Fruit fly (Drosophila melanogaster) whole organism, embryonic: ENCODE measurements around the gene CG15741.

Experiments
- Atf3 ChIP-seq: fragments of 200-800 bp; sonication (Bioruptor generic); optimal IDR thresholded peaks from 3 replicates; lab custom pipeline; 2016; ENCODE audit warnings: missing biosample characterization, missing genetic modification characterization
- Atf6 ChIP-seq: fragments of 200-800 bp; sonication (Bioruptor generic); IDR thresholded peaks from 2 replicates; pipeline ENCODE4 v1.3.6; 2022; ENCODE audit warnings: missing biosample characterization, missing genetic modification characterization
- BEAF-32 ChIP-seq: fragments of 200-800 bp; sonication (Bioruptor generic); optimal IDR thresholded peaks from 3 replicates; lab custom pipeline; 2017; ENCODE audit warnings: missing biosample characterization, missing genetic modification characterization, mild to moderate bottlenecking, moderate library complexity, missing genetic modification reagents
- Blimp-1 ChIP-seq: fragments of 200-800 bp; sonication (Bioruptor generic); optimal IDR thresholded peaks from 3 replicates; lab custom pipeline; 2018; ENCODE audit warnings: missing biosample characterization, missing genetic modification characterization, mild to moderate bottlenecking, moderate library complexity, missing genetic modification reagents
- CG10654 ChIP-seq: fragments of 200-800 bp; sonication (Bioruptor generic); optimal IDR thresholded peaks from 2 replicates; lab custom pipeline; 2016; ENCODE audit warnings: missing biosample characterization, missing genetic modification characterization
- CG10959 ChIP-seq: fragments of 200-800 bp; sonication (Bioruptor generic); IDR thresholded peaks from 2 replicates; pipeline ENCODE4 v1.3.6; 2022; ENCODE audit warnings: missing biosample characterization, missing genetic modification characterization
- CG12071 ChIP-seq: fragments of 200-800 bp; sonication (Bioruptor generic); optimal IDR thresholded peaks from 3 replicates; lab custom pipeline; 2018; ENCODE audit warnings: missing biosample characterization, mild to moderate bottlenecking, missing genetic modification characterization
- CG14667 ChIP-seq: fragments of 200-800 bp; sonication (Bioruptor generic); IDR thresholded peaks from 2 replicates; pipeline ENCODE4 v1.3.6; 2022; ENCODE audit warnings: missing biosample characterization, missing genetic modification characterization
- CG15696 ChIP-seq: fragments of 200-800 bp; sonication (Bioruptor generic); optimal IDR thresholded peaks from 2 replicates; lab custom pipeline; 2019; ENCODE audit warnings: missing biosample characterization, mild to moderate bottlenecking, missing genetic modification characterization, moderate library complexity
- CG18619 ChIP-seq: fragments of 200-800 bp; sonication (Bioruptor generic); optimal IDR thresholded peaks from 3 replicates; lab custom pipeline; 2017; ENCODE audit warnings: missing biosample characterization, mild to moderate bottlenecking, missing genetic modification characterization
- CG18764 ChIP-seq: fragments of 200-800 bp; sonication (Bioruptor generic); optimal IDR thresholded peaks from 3 replicates; lab custom pipeline; 2016; ENCODE audit warnings: missing biosample characterization, missing genetic modification characterization
- CG2120 ChIP-seq: fragments of 200-800 bp; sonication (Bioruptor generic); optimal IDR thresholded peaks from 3 replicates; lab custom pipeline; 2016; ENCODE audit warnings: missing biosample characterization, missing genetic modification characterization
- CG31365 ChIP-seq: fragments of 200-800 bp; sonication (Bioruptor generic); optimal IDR thresholded peaks from 2 replicates; lab custom pipeline; 2018; ENCODE audit warnings: missing biosample characterization, mild to moderate bottlenecking, missing genetic modification characterization
- CG3281 ChIP-seq: fragments of 200-800 bp; sonication (Bioruptor generic); optimal IDR thresholded peaks from 3 replicates; lab custom pipeline; 2017; ENCODE audit warnings: missing biosample characterization, mild to moderate bottlenecking, missing genetic modification characterization
- CG4424 ChIP-seq: fragments of 200-800 bp; sonication (Bioruptor generic); optimal IDR thresholded peaks from 3 replicates; lab custom pipeline; 2016; ENCODE audit warnings: missing biosample characterization, missing genetic modification characterization
- CG5180 ChIP-seq: fragments of 200-800 bp; sonication (Bioruptor generic); optimal IDR thresholded peaks from 3 replicates; lab custom pipeline; 2017; ENCODE audit warnings: missing biosample characterization, missing genetic modification characterization, mild to moderate bottlenecking, moderate library complexity, missing genetic modification reagents
- CG5953 ChIP-seq: fragments of 200-800 bp; sonication (Bioruptor generic); IDR thresholded peaks from 2 replicates; pipeline ENCODE4 v1.3.6; 2022; ENCODE audit warnings: missing biosample characterization, missing genetic modification characterization
- CG6654 ChIP-seq: fragments of 200-800 bp; sonication (Bioruptor generic); optimal IDR thresholded peaks from 2 replicates; lab custom pipeline; 2017; ENCODE audit warnings: missing biosample characterization, mild to moderate bottlenecking, missing genetic modification characterization
- CG6689 ChIP-seq: fragments of 200-800 bp; sonication (Bioruptor generic); IDR thresholded peaks from 2 replicates; pipeline ENCODE4 v1.3.6; 2022; ENCODE audit warnings: missing biosample characterization, missing genetic modification characterization
- CG6813 ChIP-seq: fragments of 200-800 bp; sonication (Bioruptor generic); optimal IDR thresholded peaks from 2 replicates; lab custom pipeline; 2017; ENCODE audit warnings: missing biosample characterization, missing genetic modification characterization, mild to moderate bottlenecking, moderate library complexity, missing genetic modification reagents
- CG7357 ChIP-seq: fragments of 200-800 bp; sonication (Bioruptor generic); IDR thresholded peaks from 3 replicates; pipeline ENCODE4 v1.3.6; 2022; ENCODE audit warnings: missing biosample characterization, missing genetic modification characterization
- CG7745 ChIP-seq: fragments of 200-800 bp; sonication (Bioruptor generic); optimal IDR thresholded peaks from 2 replicates; lab custom pipeline; 2018; ENCODE audit warnings: missing biosample characterization, mild to moderate bottlenecking, missing genetic modification characterization, moderate library complexity
- Chrac-16 ChIP-seq: fragments of 200-800 bp; sonication (Bioruptor generic); optimal IDR thresholded peaks from 3 replicates; lab custom pipeline; 2016; ENCODE audit warnings: missing biosample characterization, missing genetic modification characterization
- Dip2 ChIP-seq: fragments of 200-800 bp; sonication (Bioruptor generic); IDR thresholded peaks from 2 replicates; pipeline ENCODE4 v1.3.6; 2022; ENCODE audit warnings: missing biosample characterization, missing genetic modification characterization
- HLH3B ChIP-seq: fragments of 200-800 bp; sonication (Bioruptor generic); IDR thresholded peaks from 2 replicates; pipeline ENCODE4 v1.3.6; 2022; ENCODE audit warnings: missing biosample characterization, missing genetic modification characterization
- HLH4C ChIP-seq: fragments of 200-800 bp; sonication (Bioruptor generic); IDR thresholded peaks from 3 replicates; pipeline ENCODE4 v1.3.6; 2022; ENCODE audit warnings: missing biosample characterization, missing genetic modification characterization; ENCODE audit not compliant: partially characterized antibody
- Hey ChIP-seq: fragments of 200-800 bp; sonication (Bioruptor generic); optimal IDR thresholded peaks from 3 replicates; lab custom pipeline; 2018; ENCODE audit warnings: missing biosample characterization, mild to moderate bottlenecking, missing genetic modification characterization
- Lim3 ChIP-seq: fragments of 200-800 bp; sonication (Bioruptor generic); IDR thresholded peaks from 2 replicates; pipeline ENCODE4 v1.3.6; 2022; ENCODE audit warnings: missing biosample characterization, missing genetic modification characterization
- NC2β ChIP-seq: fragments of 200-800 bp; sonication (Bioruptor generic); optimal IDR thresholded peaks from 2 replicates; lab custom pipeline; 2016; ENCODE audit warnings: missing biosample characterization, missing genetic modification characterization
- Neu2 ChIP-seq: fragments of 200-800 bp; sonication (Bioruptor generic); optimal IDR thresholded peaks from 3 replicates; lab custom pipeline; 2016; ENCODE audit warnings: missing biosample characterization, missing genetic modification characterization, borderline replicate concordance
- TFAM ChIP-seq: fragments of 200-800 bp; sonication (Bioruptor generic); optimal IDR thresholded peaks from 2 replicates; lab custom pipeline; 2017; ENCODE audit warnings: missing biosample characterization, missing genetic modification characterization, inconsistent platforms
- ash1 ChIP-seq: fragments of 200-800 bp; sonication (Bioruptor generic); optimal IDR thresholded peaks from 2 replicates; lab custom pipeline; 2018; ENCODE audit warnings: missing biosample characterization, mild to moderate bottlenecking, missing genetic modification characterization
- az2 ChIP-seq: fragments of 200-800 bp; sonication (Bioruptor generic); optimal IDR thresholded peaks from 3 replicates; lab custom pipeline; 2016; ENCODE audit warnings: missing biosample characterization, missing genetic modification characterization
- bowl ChIP-seq: fragments of 200-800 bp; sonication (Bioruptor generic); IDR thresholded peaks from 2 replicates; pipeline ENCODE4 v1.3.6; 2022; ENCODE audit warnings: missing biosample characterization, missing genetic modification characterization
- br ChIP-seq: fragments of >200 bp; optimal IDR thresholded peaks from 2 replicates; lab custom pipeline; 2017
- btn ChIP-seq: fragments of 200-800 bp; sonication (Bioruptor generic); optimal IDR thresholded peaks from 2 replicates; lab custom pipeline; 2016; ENCODE audit warnings: missing biosample characterization, missing genetic modification characterization
- caup ChIP-seq: fragments of 200-800 bp; sonication (Bioruptor generic); optimal IDR thresholded peaks from 3 replicates; lab custom pipeline; 2017; ENCODE audit warnings: missing biosample characterization, mild to moderate bottlenecking, missing genetic modification characterization, moderate library complexity; ENCODE audit not compliant: severe bottlenecking
- croc ChIP-seq: fragments of 200-800 bp; sonication (Bioruptor generic); conservative IDR thresholded peaks from 3 replicates; pipeline ENCODE4 v1.3.6; 2022; ENCODE audit warnings: missing biosample characterization, missing genetic modification characterization
- disco-r ChIP-seq: fragments of 200-800 bp; sonication (Bioruptor generic); optimal IDR thresholded peaks from 2 replicates; lab custom pipeline; 2016; ENCODE audit warnings: missing biosample characterization, missing genetic modification characterization
- dmrt11E ChIP-seq: fragments of 200-800 bp; sonication (Bioruptor generic); optimal IDR thresholded peaks from 3 replicates; lab custom pipeline; 2018; ENCODE audit warnings: missing biosample characterization, mild to moderate bottlenecking, missing genetic modification characterization, moderate library complexity
- ems ChIP-seq: fragments of 200-800 bp; sonication (Bioruptor generic); optimal IDR thresholded peaks from 3 replicates; lab custom pipeline; 2016; ENCODE audit warnings: missing biosample characterization, missing genetic modification characterization
- grau ChIP-seq: fragments of 200-800 bp; optimal IDR thresholded peaks from 3 replicates; lab custom pipeline; 2019; ENCODE audit warnings: missing biosample characterization, mild to moderate bottlenecking, missing genetic modification characterization, moderate library complexity
- so ChIP-seq: fragments of 200-800 bp; sonication (Bioruptor generic); IDR thresholded peaks from 3 replicates; pipeline ENCODE4 v1.3.6; 2022; ENCODE audit warnings: missing biosample characterization, missing genetic modification characterization
- tin ChIP-seq: fragments of 200-800 bp; sonication (Bioruptor generic); optimal IDR thresholded peaks from 3 replicates; lab custom pipeline; 2016; ENCODE audit warnings: missing biosample characterization, missing genetic modification characterization
- unpg ChIP-seq: fragments of 200-800 bp; sonication (Bioruptor generic); optimal IDR thresholded peaks from 3 replicates; lab custom pipeline; 2018; ENCODE audit warnings: missing biosample characterization, mild to moderate bottlenecking, missing genetic modification characterization, moderate library complexity
- usp ChIP-seq: fragments of >200 bp; optimal IDR thresholded peaks from 2 replicates; lab custom pipeline; 2017; ENCODE audit warnings: missing biosample characterization, missing genetic modification characterization
- vvl ChIP-seq: fragments of 200-800 bp; sonication (Bioruptor generic); IDR thresholded peaks from 2 replicates; pipeline ENCODE4 v1.3.6; 2022; ENCODE audit warnings: missing biosample characterization, missing genetic modification characterization
- z ChIP-seq: fragments of 200-800 bp; sonication (Bioruptor generic); IDR thresholded peaks from 3 replicates; pipeline ENCODE4 v1.3.6; 2022; ENCODE audit warnings: missing biosample characterization, missing genetic modification characterization
- zfh1 ChIP-seq: fragments of 200-800 bp; sonication (Bioruptor generic); IDR thresholded peaks from 3 replicates; pipeline ENCODE4 v1.3.6; 2022; ENCODE audit warnings: missing biosample characterization, missing genetic modification characterization
- zfh2 ChIP-seq: fragments of 200-800 bp; sonication (Bioruptor generic); optimal IDR thresholded peaks from 2 replicates; lab custom pipeline; 2016; ENCODE audit warnings: missing biosample characterization, missing genetic modification characterization

Gene CG15741

DNA sequence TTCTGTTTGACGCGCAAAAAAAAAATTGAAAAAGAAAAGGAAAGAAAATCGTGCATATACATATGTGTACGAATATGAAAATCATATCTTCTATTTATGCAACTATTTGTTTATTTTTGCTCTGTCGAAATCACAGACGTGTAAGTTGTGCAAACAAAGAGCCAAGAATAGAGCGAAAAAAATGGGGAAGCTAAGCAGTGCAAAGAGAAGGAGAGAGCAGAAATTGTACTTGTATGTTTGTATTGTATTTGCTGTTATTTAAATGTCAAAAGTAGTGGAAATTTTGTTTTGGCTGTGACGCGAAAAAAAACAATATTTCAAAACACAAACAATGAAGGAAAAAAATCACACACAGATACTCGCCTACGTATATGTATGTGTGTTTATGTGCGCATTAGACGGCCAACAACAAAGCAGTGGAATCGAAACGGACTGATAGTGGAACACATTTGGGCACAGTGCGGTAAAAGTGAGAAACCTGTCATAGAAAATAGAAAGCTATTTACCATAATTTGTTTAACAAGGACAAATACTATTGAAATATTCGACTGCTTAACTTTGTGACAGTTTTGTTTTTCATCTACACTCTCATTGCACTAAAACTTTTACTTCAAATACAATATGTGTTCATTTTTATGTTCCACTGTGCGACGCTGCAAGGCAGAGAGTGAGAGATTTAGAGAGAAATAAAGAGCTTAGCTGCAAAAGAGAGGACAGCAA, 19.6 kb downstream of the CG15741 start (continued):
- TF ChIP-seq grau: peak; percentile 94
- peak; percentile 96 for TF ChIP-seq ems (GFP tag; lab: Kevin White, UChicago)
- TF ChIP-seq unpg (GFP tag; lab: Kevin White, UChicago): peak; percentile 97
- TF ChIP-seq CG7357 (GFP tag; lab: Robert Waterston, UW): peak; percentile 84
- no peak for TF ChIP-seq usp (GFP tag; lab: Kevin White, UChicago)
- peak; percentile 96 for TF ChIP-seq NC2β
- peak; percentile 91 for TF ChIP-seq CG5953
- TF ChIP-seq TFAM (GFP tag; lab: Kevin White, UChicago): peak; percentile 85
- no peak for TF ChIP-seq ash1 (GFP tag; lab: Kevin White, UChicago)
- TF ChIP-seq HLH3B: peak; percentile 96
- peak; percentile 98 for TF ChIP-seq vvl
- peak; percentile 94 for TF ChIP-seq dmrt11E (tag; lab: Kevin White, UChicago)
- peak; percentile 92 for TF ChIP-seq CG14667 (GFP tag; lab: Robert Waterston, UW)
- TF ChIP-seq CG6654 (GFP tag; lab: Kevin White, UChicago): peak; percentile 76
- peak; percentile 94 for TF ChIP-seq Blimp-1
- peak; percentile 89 for TF ChIP-seq disco-r
- peak; percentile 50; the same call in 1 of the 2 replicates for TF ChIP-seq Dip2
- TF ChIP-seq HLH4C: peak; percentile 58; the same call in 2 of the 3 replicates
- peak; percentile 90 for TF ChIP-seq caup (GFP tag; lab: Kevin White, UChicago)
- TF ChIP-seq CG10654 (GFP tag; lab: Kevin White, UChicago): peak; percentile 89
- TF ChIP-seq Lim3 (GFP tag; lab: Robert Waterston, UW): peak; percentile 73; the same call in 1 of the 2 replicates
- TF ChIP-seq CG10959 (GFP tag; lab: Robert Waterston, UW): peak; percentile 93
- TF ChIP-seq CG6813 (GFP tag; lab: Kevin White, UChicago): peak; percentile 93
- peak; percentile 94 for TF ChIP-seq so (GFP tag; lab: Robert Waterston, UW)
- peak; percentile 96 for TF ChIP-seq zfh1 (GFP tag; lab: Robert Waterston, UW)
- peak; percentile 82 for TF ChIP-seq Neu2 (GFP tag; lab: Kevin White, UChicago)
- TF ChIP-seq CG4424 (GFP tag; lab: Kevin White, UChicago): peak; percentile 94
- TF ChIP-seq CG2120: peak; percentile 96
- peak; percentile 90 for TF ChIP-seq CG18764 (GFP tag; lab: Kevin White, UChicago)
- TF ChIP-seq CG5180: peak; percentile 80
- TF ChIP-seq zfh2: peak; percentile 87
- TF ChIP-seq Atf3 (GFP tag; lab: Kevin White, UChicago): peak; percentile 93
- TF ChIP-seq CG3281 (GFP tag; lab: Kevin White, UChicago): peak; percentile 92
- peak; percentile 1 for TF ChIP-seq BEAF-32 (GFP tag; lab: Kevin White, UChicago)
- peak; percentile 95 for TF ChIP-seq Chrac-16 (GFP tag; lab: Kevin White, UChicago)
- TF ChIP-seq CG6689 (GFP tag; lab: Robert Waterston, UW): peak; percentile 96
- TF ChIP-seq CG31365 (tag; lab: Kevin White, UChicago): peak; percentile 85
- TF ChIP-seq croc (GFP tag; lab: Robert Waterston, UW): peak; percentile 87
- TF ChIP-seq tin: peak; percentile 91
- no peak for TF ChIP-seq br (lab: Kevin White, UChicago)
- TF ChIP-seq az2 (GFP tag; lab: Kevin White, UChicago): peak; percentile 95
- peak; percentile 86 for TF ChIP-seq CG15696
- peak; percentile 87 for TF ChIP-seq bowl (GFP tag; lab: Robert Waterston, UW)
- peak; percentile 95 for TF ChIP-seq Atf6 (GFP tag; lab: Robert Waterston, UW)
- TF ChIP-seq CG18619 (GFP tag; lab: Kevin White, UChicago): peak; percentile 91
- peak; percentile 71; the same call in 1 of the 3 replicates for TF ChIP-seq z (GFP tag; lab: Robert Waterston, UW)
- peak; percentile 63 for TF ChIP-seq CG7745 (tag; lab: Kevin White, UChicago)
- TF ChIP-seq Hey (tag; lab: Kevin White, UChicago): peak; percentile 55
- TF ChIP-seq CG12071 (GFP tag; lab: Kevin White, UChicago): peak; percentile 94
- TF ChIP-seq btn (GFP tag; lab: Kevin White, UChicago): peak; percentile 90
